Worm (Caenorhabditis elegans): ENCODE results near the gene F16G10.10.

DNA sequence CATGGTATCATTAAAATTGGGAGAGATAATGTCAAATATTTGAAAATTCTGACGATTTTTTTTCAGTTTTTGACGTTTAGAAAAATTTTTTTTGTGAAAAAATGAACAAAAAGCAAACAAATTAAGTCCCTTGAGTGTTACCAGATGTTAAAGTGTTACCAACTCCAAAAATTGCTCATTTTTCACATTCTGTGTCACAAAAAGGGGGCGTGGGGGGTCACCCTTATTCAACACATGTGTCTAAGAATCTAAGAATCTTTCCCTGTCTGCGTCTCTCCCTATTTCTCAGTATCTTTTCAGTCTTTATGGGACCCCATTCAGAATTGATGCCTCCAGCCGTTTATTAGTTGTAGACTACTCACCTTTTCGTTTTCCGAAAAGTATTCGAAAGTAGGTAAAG is 48.2 kb upstream of the F16G10.10 start:
- TF ChIP-seq dao-5 (tag; optimal IDR thresholded peaks at IDR 0.05) (no peak), him-1 (tag; optimal IDR thresholded peaks at IDR 0.05) (no peak)
